Fruit fly (Drosophila melanogaster) whole organism: ENCODE measurements around the gene CG43450.

Experiments used
- pan ChIP-seq: fragments of >200 bp; optimal IDR thresholded peaks from 2 replicates; lab custom pipeline; 2017
- psq ChIP-seq: fragments of >200 bp; optimal IDR thresholded peaks from 2 replicates; lab custom pipeline; 2017

DNA sequence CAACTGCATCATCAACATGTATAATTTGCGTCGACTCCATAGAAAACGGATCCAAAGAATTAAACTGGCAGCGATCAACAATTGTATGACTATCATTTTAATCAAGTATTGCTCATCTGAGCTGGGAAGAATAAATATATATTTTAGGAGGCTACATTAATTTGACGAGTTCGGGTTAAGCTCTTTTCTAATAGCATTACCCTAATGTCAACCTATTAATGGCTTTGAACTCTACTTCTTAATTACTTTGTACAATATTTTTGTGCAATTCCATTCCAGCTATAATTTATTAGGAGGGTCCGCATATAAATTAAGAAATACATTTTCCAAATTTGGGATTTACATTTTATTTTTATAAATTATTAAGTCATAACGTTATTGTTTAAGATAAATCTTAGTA, 41.7 kb downstream of the CG43450 start, which contains the start of gene Cyp313a2:
- TF ChIP-seq psq (lab: Kevin White, UChicago) (no peak), pan (lab: Kevin White, UChicago) (no peak)
